Worm (Caenorhabditis elegans) whole organism, young adult: ENCODE results near the gene dcs-1.
A peak's percentile ranks its signal among the peaks of the same experiment; 100 is the strongest.

ENCODE experiments used
- B0035.1 ChIP-seq: sonication (generic microtip); optimal IDR thresholded peaks from 2 replicates; lab custom pipeline; 2016; ENCODE audit warnings: missing genetic modification characterization, mild to moderate bottlenecking, missing compliant biosample characterization, missing genotype, missing genetic modification reagents
- B0336.3 ChIP-seq: fragments of 200-800 bp; sonication (Bioruptor generic); IDR thresholded peaks from 2 replicates; pipeline ENCODE4 v1.3.6; 2022; ENCODE audit warnings: missing genetic modification characterization, missing compliant biosample characterization
- F23B12.7 ChIP-seq: sonication (generic microtip); optimal IDR thresholded peaks from 2 replicates; lab custom pipeline; 2017; ENCODE audit warnings: missing genetic modification characterization, mild to moderate bottlenecking, missing compliant biosample characterization, antibody characterized with exemption, moderate library complexity; ENCODE audit not compliant: insufficient read depth
- F37B4.10 ChIP-seq: fragments of 200-800 bp; sonication (Bioruptor generic); IDR thresholded peaks from 2 replicates; pipeline ENCODE4 v1.3.6; 2022; ENCODE audit warnings: missing genetic modification characterization, missing compliant biosample characterization
- K12H6.12 ChIP-seq: fragments of 200-800 bp; sonication (Bioruptor generic); optimal IDR thresholded peaks from 2 replicates; lab custom pipeline; 2018; ENCODE audit warnings: mild to moderate bottlenecking, missing genetic modification characterization, missing compliant biosample characterization
- Y79H2A.3 ChIP-seq: fragments of 200-800 bp; sonication (Bioruptor generic); conservative IDR thresholded peaks from 2 replicates; pipeline ENCODE4 v1.3.6; 2022; ENCODE audit warnings: missing genetic modification reagents, missing genetic modification characterization, missing compliant biosample characterization
- aptf-2 ChIP-seq: fragments of 200-800 bp; sonication (Bioruptor generic); conservative IDR thresholded peaks from 2 replicates; pipeline ENCODE4 v1.3.6; 2022; ENCODE audit warnings: missing genetic modification reagents, missing genetic modification characterization, missing compliant biosample characterization
- aptf-3 ChIP-seq: fragments of 200-800 bp; sonication (Bioruptor generic); IDR thresholded peaks from 2 replicates; pipeline ENCODE4 v1.3.6; 2022; ENCODE audit warnings: missing genetic modification characterization, missing compliant biosample characterization
- attf-3 ChIP-seq: fragments of 200-800 bp; sonication (Bioruptor generic); conservative IDR thresholded peaks from 2 replicates; pipeline ENCODE4 v1.3.6; 2022; ENCODE audit warnings: missing genetic modification reagents, missing genetic modification characterization, missing compliant biosample characterization
- bed-1 ChIP-seq: fragments of 200-800 bp; sonication (Bioruptor generic); IDR thresholded peaks from 2 replicates; pipeline ENCODE4 v1.3.6; 2022; ENCODE audit warnings: missing genetic modification reagents, missing genetic modification characterization, missing compliant biosample characterization
- ceh-27 ChIP-seq: fragments of 200-800 bp; sonication (Bioruptor generic); optimal IDR thresholded peaks from 2 replicates; lab custom pipeline; 2018; ENCODE audit warnings: mild to moderate bottlenecking, missing genetic modification characterization, moderate library complexity, missing compliant biosample characterization
- egl-44 ChIP-seq: fragments of 200-800 bp; sonication (Bioruptor generic); IDR thresholded peaks from 2 replicates; pipeline ENCODE4 v1.3.6; 2022; ENCODE audit warnings: missing genetic modification reagents, missing genetic modification characterization, missing compliant biosample characterization
- egrh-3 ChIP-seq: fragments of 200-800 bp; sonication (Bioruptor generic); IDR thresholded peaks from 2 replicates; pipeline ENCODE4 v1.3.6; 2022; ENCODE audit warnings: missing genetic modification reagents, missing genetic modification characterization, missing compliant biosample characterization
- hlh-12 ChIP-seq: sonication (generic microtip); optimal IDR thresholded peaks from 2 replicates; lab custom pipeline; 2016; ENCODE audit warnings: missing genetic modification characterization, missing compliant biosample characterization
- hrde-1 ChIP-seq: sonication (generic microtip); optimal IDR thresholded peaks from 2 replicates; lab custom pipeline; 2016; ENCODE audit warnings: missing genetic modification characterization, mild to moderate bottlenecking, missing compliant biosample characterization, moderate library complexity, missing genotype, missing genetic modification reagents, borderline replicate concordance
- let-526 ChIP-seq: fragments of 200-800 bp; sonication (Bioruptor generic); IDR thresholded peaks from 2 replicates; pipeline ENCODE4 v1.3.6; 2022; ENCODE audit warnings: missing genetic modification reagents, missing genetic modification characterization, missing compliant biosample characterization
- lin-40 ChIP-seq: sonication (generic microtip); optimal IDR thresholded peaks from 2 replicates; lab custom pipeline; 2016; ENCODE audit warnings: missing genetic modification characterization, mild to moderate bottlenecking, missing compliant biosample characterization, missing genotype, missing genetic modification reagents
- madf-10 ChIP-seq: sonication (generic microtip); optimal IDR thresholded peaks from 2 replicates; lab custom pipeline; 2016; ENCODE audit warnings: mild to moderate bottlenecking, missing genetic modification characterization, missing compliant biosample characterization
- madf-3 ChIP-seq: fragments of 200-800 bp; sonication (Bioruptor generic); IDR thresholded peaks from 2 replicates; pipeline ENCODE4 v1.3.6; 2022; ENCODE audit warnings: missing genetic modification reagents, missing genetic modification characterization, missing compliant biosample characterization
- madf-8 ChIP-seq: fragments of 200-800 bp; sonication (Bioruptor generic); conservative IDR thresholded peaks from 2 replicates; pipeline ENCODE4 v1.3.6; 2022; ENCODE audit warnings: missing genetic modification reagents, missing genetic modification characterization, missing compliant biosample characterization
- nfya-2 ChIP-seq: fragments of 200-800 bp; sonication (Bioruptor generic); IDR thresholded peaks from 2 replicates; pipeline ENCODE4 v1.3.6; 2022; ENCODE audit warnings: missing genetic modification reagents, missing genetic modification characterization, missing compliant biosample characterization
- nhr-27 ChIP-seq: fragments of 200-800 bp; sonication (Bioruptor generic); optimal IDR thresholded peaks from 2 replicates; lab custom pipeline; 2018; ENCODE audit warnings: mild to moderate bottlenecking, missing genetic modification characterization, moderate library complexity, missing compliant biosample characterization
- pbrm-1 ChIP-seq: fragments of 200-800 bp; sonication (Bioruptor generic); IDR thresholded peaks from 2 replicates; pipeline ENCODE4 v1.3.6; 2022; ENCODE audit warnings: missing genetic modification reagents, missing genetic modification characterization, missing compliant biosample characterization
- rec-8 ChIP-seq, 2 experiments: sonication (generic microtip); optimal IDR thresholded peaks; 2 replicates each; lab custom pipeline; 2016; ENCODE audit warnings: mild to moderate bottlenecking in 2 of 2, missing genetic modification characterization in 2 of 2, missing genetic modification reagents in 2 of 2, missing genotype in 2 of 2, missing biosample characterization in 1 of 2, missing compliant biosample characterization in 1 of 2, moderate library complexity in 1 of 2
- rpc-1 ChIP-seq, 2 experiments: fragments of 150-350 bp in 1 of 2; sonication (generic microtip) in 1 of 2; optimal IDR thresholded peaks; 2 replicates each; lab custom pipeline; 2014 to 2018; ENCODE audit warnings: missing biosample characterization in 1 of 2, missing genetic modification characterization in 1 of 2, missing genetic modification reagents in 1 of 2, missing genotype in 1 of 2
- sptf-2 ChIP-seq: fragments of 200-800 bp; sonication (Bioruptor generic); optimal IDR thresholded peaks from 2 replicates; lab custom pipeline; 2018; ENCODE audit warnings: mild to moderate bottlenecking, missing genetic modification characterization, missing compliant biosample characterization
- tbp1 ChIP-seq: fragments of 200-800 bp; sonication (Bioruptor generic); optimal IDR thresholded peaks from 2 replicates; lab custom pipeline; 2018; ENCODE audit warnings: mild to moderate bottlenecking, missing genetic modification characterization, missing compliant biosample characterization
- tlf-1 ChIP-seq: fragments of 200-800 bp; sonication (Bioruptor generic); optimal IDR thresholded peaks from 2 replicates; lab custom pipeline; 2018; ENCODE audit warnings: mild to moderate bottlenecking, missing genetic modification characterization, missing compliant biosample characterization
- unc-62 ChIP-seq: fragments of 150-350 bp; optimal IDR thresholded peaks from 2 replicates; lab custom pipeline; 2014; ENCODE audit warnings: missing biosample characterization, missing genetic modification reagents, missing genetic modification characterization
- xnd-1 ChIP-seq: sonication (generic microtip); optimal IDR thresholded peaks from 2 replicates; lab custom pipeline; 2016; ENCODE audit warnings: missing genotype, missing genetic modification reagents, missing genetic modification characterization, missing compliant biosample characterization
- zfh-2 ChIP-seq: fragments of 200-800 bp; sonication (Bioruptor generic); conservative IDR thresholded peaks from 2 replicates; pipeline ENCODE4 v1.3.6; 2022; ENCODE audit warnings: missing genetic modification reagents, missing genetic modification characterization, missing compliant biosample characterization
- zim-3 ChIP-seq: sonication (generic microtip); optimal IDR thresholded peaks from 2 replicates; lab custom pipeline; 2017; ENCODE audit warnings: mild to moderate bottlenecking, missing genetic modification characterization, moderate library complexity, missing compliant biosample characterization
- ztf-3 ChIP-seq: fragments of 200-800 bp; sonication (Bioruptor generic); optimal IDR thresholded peaks from 2 replicates; lab custom pipeline; 2018; ENCODE audit warnings: mild to moderate bottlenecking, missing genetic modification characterization, missing compliant biosample characterization

dcs-1 gene

DNA sequence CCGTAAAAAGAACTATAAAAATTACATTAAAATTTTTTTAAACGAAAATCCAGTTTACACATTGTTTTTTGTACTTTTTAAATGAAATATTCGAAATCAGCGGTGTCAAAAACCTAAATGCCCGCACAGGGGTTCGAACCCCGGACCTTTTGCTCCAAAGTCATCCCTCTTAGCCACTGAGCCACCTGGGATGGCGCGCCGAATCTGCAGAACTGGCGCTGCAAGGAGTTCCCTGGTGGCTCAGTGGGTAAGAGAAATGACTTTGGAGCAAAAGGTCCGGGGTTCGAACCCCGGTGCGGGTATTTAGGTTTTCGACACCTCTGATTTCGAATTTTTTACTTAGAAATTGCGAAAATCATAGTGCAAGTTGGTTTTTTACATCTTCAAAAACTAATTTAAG, 33.1 kb upstream of the dcs-1 start:
- TF ChIP-seq tbp1 (GFP tag; lab: Kevin White, UChicago): peak; percentile 54
- TF ChIP-seq rpc-1 (optimal IDR thresholded peaks at IDR 0.05; lab: Kevin White, UChicago): no peak
- peak; percentile 37 for TF ChIP-seq rpc-1 (tag; optimal IDR thresholded peaks at IDR 0.05; lab: Kevin White, UChicago)
- no peak for TF ChIP-seq F37B4.10

DNA sequence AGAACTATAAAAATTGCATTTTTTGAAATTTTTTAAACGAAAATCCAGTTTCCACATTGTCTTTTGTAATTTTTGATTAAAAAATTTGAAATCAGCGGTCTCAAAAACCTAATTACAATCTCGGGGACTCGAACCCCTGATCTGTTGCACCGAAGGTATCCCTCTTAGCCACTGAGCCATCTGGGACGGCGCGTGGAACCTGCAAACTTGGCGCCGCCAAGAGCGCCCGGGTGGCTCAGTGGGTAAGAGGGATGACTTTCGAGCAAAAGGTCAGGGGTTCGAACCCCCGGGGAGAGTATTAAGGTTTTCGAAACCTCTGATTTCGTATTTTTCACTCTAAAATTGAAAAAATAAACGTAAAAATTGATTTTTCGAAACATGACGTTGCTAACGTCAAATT, 32.5 kb upstream of the dcs-1 start:
- TF ChIP-seq B0035.1 (tag; lab: Kevin White, UChicago): no peak
- peak; percentile 55; the same call in 1 of the 2 replicates for TF ChIP-seq zfh-2 (GFP tag; lab: Robert Waterston, UW)
- TF ChIP-seq rec-8 (tag; optimal IDR thresholded peaks at IDR 0.05; lab: Kevin White, UChicago): no peak

DNA sequence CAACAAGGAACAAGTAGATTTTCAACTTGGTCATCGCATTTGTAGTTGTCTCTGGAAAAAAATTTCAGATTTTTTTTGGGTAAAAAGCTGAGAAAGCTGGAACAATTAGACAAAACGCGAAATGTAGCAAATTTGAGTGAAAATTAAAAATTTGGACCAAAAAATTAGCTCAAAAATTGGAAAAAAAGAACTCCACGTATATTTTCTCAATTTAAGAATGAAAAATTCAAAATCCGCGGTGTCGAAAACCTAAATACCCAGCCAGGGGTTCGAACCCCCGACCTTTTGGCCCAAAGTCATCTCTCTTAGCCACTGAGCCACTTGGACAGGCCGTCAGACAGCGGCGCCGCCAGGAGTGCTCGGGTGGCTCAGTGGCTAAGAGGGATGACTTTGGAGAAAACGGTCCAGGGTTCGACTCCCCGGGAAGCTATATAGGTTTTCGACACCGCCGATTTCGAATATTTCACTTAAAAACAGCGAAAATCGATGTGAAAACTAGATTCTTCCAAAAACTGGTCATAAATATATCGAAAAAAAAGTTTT, 30.2 kb upstream of the dcs-1 start, which contains the start of gene ncx-1:
Gene ncx-1, minus strand, starts transcription at position 51 of the 543 bp plus-strand sequence.
- TF ChIP-seq ceh-27 (GFP tag; lab: Kevin White, UChicago) (no peak), zfh-2 (GFP tag; lab: Robert Waterston, UW) (peak; percentile 69)

DNA sequence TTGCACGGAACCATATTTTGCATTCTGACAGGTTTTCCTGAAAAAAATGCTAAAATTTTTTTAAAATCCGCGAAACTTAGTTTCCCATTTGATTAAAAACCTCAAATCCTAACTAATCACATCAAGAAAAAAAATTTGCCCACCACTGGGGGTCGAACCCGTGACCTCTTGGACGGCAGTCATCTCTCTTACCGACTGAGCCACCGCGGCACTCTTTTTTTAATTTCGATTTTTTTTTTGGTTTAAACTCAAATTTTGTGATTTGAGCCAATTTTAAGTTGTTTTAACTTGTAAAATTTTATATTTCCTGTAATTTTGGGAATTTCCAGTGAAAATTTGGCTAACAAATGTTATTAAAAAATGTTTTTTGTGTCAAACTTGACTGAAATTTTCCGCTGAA, 29.2 kb upstream of the dcs-1 start:
- TF ChIP-seq nfya-2 (GFP tag; lab: Robert Waterston, UW) (no peak), rpc-1 (optimal IDR thresholded peaks at IDR 0.05; lab: Kevin White, UChicago) (peak; percentile 17), rpc-1 (tag; optimal IDR thresholded peaks at IDR 0.05; lab: Kevin White, UChicago) (peak; percentile 62), tbp1 (GFP tag; lab: Kevin White, UChicago) (peak; percentile 71)

DNA sequence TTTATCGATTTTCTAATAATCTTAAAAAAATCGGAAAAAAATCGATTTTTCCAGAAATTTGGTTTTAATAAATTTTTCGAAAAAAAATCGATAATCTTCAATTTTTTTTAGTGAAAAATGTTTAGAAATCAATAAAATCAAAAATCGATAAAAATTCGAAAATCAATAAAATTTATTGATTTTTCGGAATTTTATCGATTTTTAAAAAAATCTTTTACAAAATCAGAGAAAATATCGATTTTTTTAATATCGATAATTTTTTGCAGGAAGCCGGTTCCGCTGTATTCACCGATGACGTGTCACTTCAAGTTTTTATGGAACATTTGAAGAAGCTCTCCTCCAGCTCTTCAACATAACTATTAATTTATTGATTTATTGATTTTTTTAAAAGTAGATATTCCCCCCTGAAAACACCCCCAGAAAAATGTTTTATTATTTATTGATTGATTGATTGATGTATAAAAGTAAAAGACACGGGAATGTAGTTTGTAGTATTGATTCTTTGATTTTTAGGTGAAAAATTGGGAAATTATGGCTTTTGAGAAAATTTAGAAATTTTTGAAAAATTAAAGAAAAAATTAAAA, 14.8 kb upstream of the dcs-1 start:
- TF ChIP-seq aptf-3 (GFP tag; lab: Robert Waterston, UW): no peak
- TF ChIP-seq aptf-2 (GFP tag; lab: Robert Waterston, UW): no peak
- TF ChIP-seq let-526: no peak
- TF ChIP-seq hlh-12: no peak
- TF ChIP-seq attf-3 (GFP tag; lab: Robert Waterston, UW): no peak
- no peak for TF ChIP-seq K12H6.12 (tag; lab: Kevin White, UChicago)
- no peak for TF ChIP-seq nhr-27 (tag; lab: Kevin White, UChicago)
- TF ChIP-seq madf-3 (GFP tag; lab: Robert Waterston, UW): no peak
- no peak for TF ChIP-seq Y79H2A.3 (GFP tag; lab: Robert Waterston, UW)
- TF ChIP-seq xnd-1 (tag; lab: Kevin White, UChicago): no peak
- no peak for TF ChIP-seq madf-8 (GFP tag; lab: Robert Waterston, UW)
- TF ChIP-seq hrde-1 (tag; lab: Kevin White, UChicago): no peak
- TF ChIP-seq unc-62 (GFP tag; lab: Kevin White, UChicago): no peak
- TF ChIP-seq zim-3 (tag; lab: Kevin White, UChicago): no peak
- no peak for TF ChIP-seq rec-8 (tag; optimal IDR thresholded peaks at IDR 0.05; lab: Kevin White, UChicago)
- no peak for TF ChIP-seq lin-40
- TF ChIP-seq, all 124 proteins: peak for 0

DNA sequence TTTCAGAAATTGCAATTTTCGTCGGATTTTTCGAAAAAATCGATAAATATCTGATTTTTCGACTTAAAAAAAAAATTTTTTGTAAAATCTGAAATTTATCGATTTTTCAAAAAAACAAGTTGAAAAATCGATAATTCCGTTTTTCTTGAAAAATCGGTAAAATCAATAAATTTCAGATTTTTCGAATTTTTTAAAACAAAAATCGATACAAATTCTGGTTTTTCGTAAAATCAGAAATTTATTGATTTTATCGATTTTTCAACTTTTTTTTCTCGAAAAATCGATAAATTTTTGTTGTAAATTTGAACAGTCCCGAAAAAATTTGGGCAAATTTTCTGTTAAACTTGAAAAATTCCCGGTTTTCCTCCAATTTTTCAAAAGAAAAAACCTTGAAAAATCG, 13.9 kb upstream of the dcs-1 start:
- TF ChIP-seq egl-44 (GFP tag; lab: Robert Waterston, UW): no peak
- TF ChIP-seq pbrm-1 (GFP tag; lab: Robert Waterston, UW): no peak
- no peak for TF ChIP-seq ztf-3 (GFP tag; lab: Kevin White, UChicago)
- no peak for TF ChIP-seq madf-10 (tag; lab: Kevin White, UChicago)
- no peak for TF ChIP-seq egrh-3 (GFP tag; lab: Robert Waterston, UW)
- TF ChIP-seq rpc-1 (optimal IDR thresholded peaks at IDR 0.05; lab: Kevin White, UChicago): no peak
- no peak for TF ChIP-seq rpc-1 (tag; optimal IDR thresholded peaks at IDR 0.05; lab: Kevin White, UChicago)
- TF ChIP-seq bed-1 (GFP tag; lab: Robert Waterston, UW): no peak
- no peak for TF ChIP-seq tlf-1 (GFP tag; lab: Kevin White, UChicago)
- no peak for TF ChIP-seq B0336.3 (GFP tag; lab: Robert Waterston, UW)
- no peak for TF ChIP-seq zim-3 (tag; lab: Kevin White, UChicago)
- no peak for TF ChIP-seq sptf-2 (GFP tag; lab: Kevin White, UChicago)
- TF ChIP-seq F23B12.7 (tag; lab: Kevin White, UChicago): no peak
- no peak for TF ChIP-seq hlh-12
